Worm (Caenorhabditis elegans) whole organism, mixed stage, embryonic: ENCODE data around the gene sru-38.

Experiments used
- blmp-1 ChIP-seq: fragments of 150-350 bp; optimal IDR thresholded peaks from 2 replicates; lab custom pipeline; 2014; ENCODE audit warnings: missing biosample characterization, missing genetic modification characterization
- ceh-39 ChIP-seq: fragments of 150-350 bp; optimal IDR thresholded peaks from 2 replicates; lab custom pipeline; 2014; ENCODE audit warnings: missing biosample characterization, missing genetic modification characterization
- ceh-43 ChIP-seq: fragments of 200-800 bp; sonication (Bioruptor generic); optimal IDR thresholded peaks from 2 replicates; lab custom pipeline; 2018; ENCODE audit warnings: mild to moderate bottlenecking, missing genetic modification characterization, moderate library complexity, missing compliant biosample characterization
- elt-3 ChIP-seq: fragments of 150-350 bp; optimal IDR thresholded peaks from 2 replicates; lab custom pipeline; 2014; ENCODE audit warnings: missing biosample characterization, missing genetic modification characterization
- lin-13 ChIP-seq: fragments of 150-350 bp; optimal IDR thresholded peaks from 2 replicates; lab custom pipeline; 2014; ENCODE audit warnings: missing biosample characterization, missing genetic modification characterization
- mab-5 ChIP-seq: fragments of 150-350 bp; optimal IDR thresholded peaks from 2 replicates; lab custom pipeline; 2014; ENCODE audit warnings: missing biosample characterization, missing genetic modification characterization
- mep-1 ChIP-seq: fragments of 150-350 bp; optimal IDR thresholded peaks from 2 replicates; lab custom pipeline; 2017; ENCODE audit warnings: missing biosample characterization, missing genetic modification reagents, missing genetic modification characterization, inconsistent platforms
- nhr-2 ChIP-seq: fragments of 150-350 bp; optimal IDR thresholded peaks from 2 replicates; lab custom pipeline; 2014; ENCODE audit warnings: missing biosample characterization, missing genetic modification characterization
- nhr-237 ChIP-seq: fragments of 150-350 bp; optimal IDR thresholded peaks from 2 replicates; lab custom pipeline; 2014; ENCODE audit warnings: missing biosample characterization, missing genetic modification characterization
- nhr-28 ChIP-seq: fragments of 150-350 bp; optimal IDR thresholded peaks from 2 replicates; lab custom pipeline; 2014; ENCODE audit warnings: missing biosample characterization, missing genetic modification characterization
- nhr-76 ChIP-seq: sonication (generic microtip); optimal IDR thresholded peaks from 2 replicates; lab custom pipeline; 2017; ENCODE audit warnings: missing biosample characterization, missing genetic modification characterization
- zip-8 ChIP-seq: fragments of 150-350 bp; optimal IDR thresholded peaks from 2 replicates; lab custom pipeline; 2014; ENCODE audit warnings: missing biosample characterization, missing genetic modification characterization
- ztf-11 ChIP-seq: fragments of 150-350 bp; optimal IDR thresholded peaks from 2 replicates; lab custom pipeline; 2014; ENCODE audit warnings: missing biosample characterization, missing genetic modification characterization

DNA sequence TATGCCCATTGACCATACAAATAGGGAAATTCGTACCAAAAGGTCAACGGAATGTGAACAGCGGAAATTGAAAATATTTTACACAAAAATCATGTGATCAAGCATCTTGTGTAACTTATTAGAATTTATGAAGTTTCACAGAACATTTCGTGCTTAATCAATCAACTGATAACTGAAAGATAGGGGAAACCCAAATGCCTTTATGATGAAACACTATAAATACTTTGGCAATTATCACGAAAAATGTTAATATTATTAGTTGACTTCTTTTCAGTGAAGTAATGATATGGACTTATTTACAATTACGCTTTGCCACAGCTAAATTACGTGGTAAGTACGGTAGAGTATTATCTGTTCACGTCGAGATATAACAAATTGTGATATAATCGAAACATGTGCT, 21.1 kb upstream of the sru-38 start:
- TF ChIP-seq ztf-11 (tag; lab: Kevin White, UChicago), result no peak
- TF ChIP-seq nhr-28, result no peak
- no peak for TF ChIP-seq zip-8 (tag; lab: Kevin White, UChicago)
- TF ChIP-seq elt-3 (tag; lab: Kevin White, UChicago), result no peak
- TF ChIP-seq ceh-39 (tag; lab: Kevin White, UChicago), result no peak
- no peak for TF ChIP-seq nhr-237 (tag; lab: Kevin White, UChicago)
- TF ChIP-seq lin-13, result no peak
- TF ChIP-seq blmp-1 (tag; lab: Kevin White, UChicago), result no peak
- TF ChIP-seq nhr-2 (tag; lab: Kevin White, UChicago), result no peak
- TF ChIP-seq mab-5 (tag; lab: Kevin White, UChicago), result no peak
- no peak for TF ChIP-seq mep-1 (tag; lab: Kevin White, UChicago)
- TF ChIP-seq nhr-76 (tag; lab: Kevin White, UChicago), result no peak
- no peak for TF ChIP-seq ceh-43
